Worm (Caenorhabditis elegans) whole organism, midembryonic: Measurements from ENCODE around the gene F31E3.6.

Source experiments
- T22C8.4 ChIP-seq: fragments of 200-800 bp; sonication (Bioruptor generic); IDR thresholded peaks from 2 replicates; pipeline ENCODE4 v1.3.6; 2022; ENCODE audit warnings: missing genetic modification characterization, missing compliant biosample characterization
- cog-1 ChIP-seq: sonication (generic microtip); optimal IDR thresholded peaks from 2 replicates; lab custom pipeline; 2016; ENCODE audit warnings: missing genetic modification characterization, missing compliant biosample characterization
- flt-1 ChIP-seq: fragments of 200-800 bp; sonication (Bioruptor generic); IDR thresholded peaks from 2 replicates; pipeline ENCODE4 v1.3.6; 2022; ENCODE audit warnings: missing genetic modification characterization, missing compliant biosample characterization
- klf-2 ChIP-seq: fragments of 200-800 bp; sonication (Bioruptor generic); conservative IDR thresholded peaks from 2 replicates; pipeline ENCODE4 v1.3.6; 2022; ENCODE audit warnings: missing genetic modification reagents, missing genetic modification characterization, missing compliant biosample characterization
- med-1 ChIP-seq: sonication (generic microtip); optimal IDR thresholded peaks from 2 replicates; lab custom pipeline; 2017; ENCODE audit warnings: missing genetic modification characterization, mild to moderate bottlenecking, missing compliant biosample characterization, antibody characterized with exemption, missing genetic modification reagents; ENCODE audit not compliant: insufficient read depth
- ref-1 ChIP-seq: fragments of 200-800 bp; sonication (Bioruptor generic); conservative IDR thresholded peaks from 2 replicates; pipeline ENCODE4 v1.3.6; 2022; ENCODE audit warnings: missing genetic modification reagents, missing genetic modification characterization, missing compliant biosample characterization
- tab-1 ChIP-seq: fragments of 200-800 bp; sonication (Bioruptor generic); IDR thresholded peaks from 2 replicates; pipeline ENCODE4 v1.3.6; 2022; ENCODE audit warnings: missing genetic modification characterization, missing compliant biosample characterization
- ztf-23 ChIP-seq: fragments of 200-800 bp; sonication (Bioruptor generic); IDR thresholded peaks from 2 replicates; pipeline ENCODE4 v1.3.6; 2022; ENCODE audit warnings: missing genetic modification reagents, missing genetic modification characterization, missing compliant biosample characterization
- ztf-29 ChIP-seq: fragments of 200-800 bp; sonication (Bioruptor generic); IDR thresholded peaks from 2 replicates; pipeline ENCODE4 v1.3.6; 2022; ENCODE audit warnings: missing genetic modification reagents, missing genetic modification characterization, missing compliant biosample characterization

F31E3.6 gene

DNA sequence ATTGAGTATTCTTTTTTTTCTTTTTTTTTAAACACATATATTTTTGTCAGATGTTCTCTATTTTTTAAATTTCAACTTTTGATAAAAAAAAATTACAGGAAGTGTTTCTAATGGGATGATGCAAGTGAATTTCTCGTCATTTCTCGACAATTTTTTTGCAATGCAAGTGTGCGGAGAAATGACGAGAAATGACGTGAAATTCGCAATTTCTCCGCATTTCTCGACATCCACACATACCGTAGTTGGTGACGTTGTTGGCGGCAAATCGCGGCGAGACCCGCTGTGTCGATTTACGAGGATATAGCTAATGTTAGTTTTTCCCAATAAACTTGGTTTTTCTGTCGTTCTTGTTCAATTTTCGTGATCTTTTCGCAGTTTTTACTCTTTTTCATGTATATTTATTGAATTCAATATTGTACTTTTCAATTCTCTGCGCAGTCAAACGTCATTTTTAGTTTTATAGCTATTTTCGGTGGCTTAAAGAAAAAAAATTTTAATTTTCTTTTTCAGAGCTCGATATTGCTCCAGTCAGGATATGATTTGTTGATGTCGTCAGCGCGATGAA, at the start of gene F31E3.6:
TSS of gene F31E3.6 (plus strand) at position 93 of the 565 bp plus-strand sequence.
- peak; percentile 30; the same call in 1 of the 2 replicates for TF ChIP-seq flt-1 (GFP tag; lab: Robert Waterston, UW)

DNA sequence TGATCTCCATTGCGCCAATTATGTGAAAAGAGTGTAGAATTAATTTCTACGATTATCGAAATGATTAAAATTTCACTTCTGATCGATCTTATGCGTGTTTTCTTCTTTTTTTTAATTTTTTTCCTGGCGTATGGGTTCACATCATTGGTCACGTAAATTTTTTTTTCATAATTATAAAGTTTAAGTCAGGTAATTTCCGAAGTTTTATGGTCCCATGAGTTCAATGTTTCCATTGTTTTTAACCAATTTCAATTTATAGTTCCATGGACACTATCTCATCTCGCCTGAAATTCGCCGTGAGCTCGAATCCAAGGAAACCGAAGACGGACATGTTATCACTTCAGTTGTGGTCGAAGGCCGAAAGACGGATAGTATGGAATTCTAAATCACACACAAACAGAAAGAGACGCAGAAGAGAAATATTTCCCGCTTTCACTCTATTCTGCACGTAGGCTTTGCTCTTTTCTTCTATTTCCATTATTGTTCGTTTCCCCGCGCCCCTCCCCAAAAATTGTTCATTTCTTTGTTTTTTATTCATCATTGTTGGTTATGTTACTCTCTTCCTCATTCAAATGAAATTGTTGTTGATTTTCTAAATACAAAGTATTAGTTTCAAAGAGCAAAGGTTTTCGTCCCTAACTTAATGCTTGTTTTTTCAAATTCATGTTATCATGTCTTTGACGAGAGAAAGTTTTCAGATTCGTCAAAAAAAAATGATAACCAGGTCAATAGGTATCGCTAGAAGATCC, 46.4 kb upstream of the F31E3.6 start, which contains the start of the genes F57B9.8 and coq-2:
TSS of gene F57B9.8 (minus strand) at position 51 of the 749 bp plus-strand sequence.
TSS of gene coq-2 (plus strand) at position 699 of the 749 bp plus-strand sequence.
- TF ChIP-seq cog-1 (tag; lab: Kevin White, UChicago) (no peak), tab-1 (GFP tag; lab: Robert Waterston, UW) (no peak), ztf-23 (GFP tag; lab: Robert Waterston, UW) (no peak), med-1 (GFP tag; lab: Kevin White, UChicago) (no peak), flt-1 (GFP tag; lab: Robert Waterston, UW) (no peak), ref-1 (GFP tag; lab: Robert Waterston, UW) (no peak), klf-2 (GFP tag; lab: Robert Waterston, UW) (no peak), T22C8.4 (GFP tag; lab: Robert Waterston, UW) (no peak), ztf-29 (GFP tag; lab: Robert Waterston, UW) (no peak)

ce11 chrIII:6939523-6939922, 42.4 kb upstream of the F31E3.6 start, which contains the start of gene F57B9.3:
Gene F57B9.3, plus strand, starts transcription at chrIII:6939823.
- no peak for TF ChIP-seq ztf-29 (GFP tag; lab: Robert Waterston, UW)
- no peak for TF ChIP-seq ref-1 (GFP tag; lab: Robert Waterston, UW)
- no peak for TF ChIP-seq T22C8.4 (GFP tag; lab: Robert Waterston, UW)
- no peak for TF ChIP-seq med-1 (GFP tag; lab: Kevin White, UChicago)
- no peak for TF ChIP-seq tab-1 (GFP tag; lab: Robert Waterston, UW)
- no peak for TF ChIP-seq ztf-23 (GFP tag; lab: Robert Waterston, UW)
- TF ChIP-seq klf-2 (GFP tag; lab: Robert Waterston, UW): no peak
- TF ChIP-seq flt-1 (GFP tag; lab: Robert Waterston, UW): no peak
- TF ChIP-seq cog-1 (tag; lab: Kevin White, UChicago): no peak

DNA sequence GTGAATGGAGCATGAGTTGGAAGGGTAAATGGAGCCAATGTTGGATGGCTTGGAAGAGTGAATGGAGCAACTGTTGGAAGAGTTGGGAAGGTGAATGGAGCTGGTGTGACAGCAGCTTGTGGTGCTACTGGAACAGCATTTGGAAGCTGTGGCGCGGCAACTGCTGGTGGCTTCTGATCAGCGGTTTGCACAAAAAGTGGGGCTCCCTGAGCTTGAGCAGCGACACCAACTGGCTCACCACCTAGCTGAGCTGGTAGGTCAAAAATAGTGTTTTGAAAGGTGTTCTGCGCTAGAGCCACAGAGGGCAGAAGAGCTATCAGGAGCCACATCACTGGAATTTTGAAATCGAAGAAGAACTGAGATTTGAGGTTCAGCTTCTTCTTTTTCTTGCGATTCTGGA, 36.6 kb upstream of the F31E3.6 start:
- no peak for TF ChIP-seq ztf-23 (GFP tag; lab: Robert Waterston, UW)
- TF ChIP-seq flt-1 (GFP tag; lab: Robert Waterston, UW): no peak
- TF ChIP-seq ref-1 (GFP tag; lab: Robert Waterston, UW): no peak
- no peak for TF ChIP-seq klf-2 (GFP tag; lab: Robert Waterston, UW)
- TF ChIP-seq tab-1 (GFP tag; lab: Robert Waterston, UW): 0 out of 2 replicates have a peak, but pooled peaks have one; percentile 46
- TF ChIP-seq T22C8.4 (GFP tag; lab: Robert Waterston, UW): no peak

ce11 chrIII:6945747-6946146, 36.1 kb upstream of the F31E3.6 start, which contains the start of gene abu-13:
Gene abu-13, minus strand, starts transcription at chrIII:6945898.
- TF ChIP-seq ztf-29 (GFP tag; lab: Robert Waterston, UW) (no peak), klf-2 (GFP tag; lab: Robert Waterston, UW) (no peak), cog-1 (tag; lab: Kevin White, UChicago) (no peak), med-1 (GFP tag; lab: Kevin White, UChicago) (no peak), ref-1 (GFP tag; lab: Robert Waterston, UW) (no peak), ztf-23 (GFP tag; lab: Robert Waterston, UW) (no peak), T22C8.4 (GFP tag; lab: Robert Waterston, UW) (no peak), flt-1 (GFP tag; lab: Robert Waterston, UW) (no peak), tab-1 (GFP tag; lab: Robert Waterston, UW) (no peak)

DNA sequence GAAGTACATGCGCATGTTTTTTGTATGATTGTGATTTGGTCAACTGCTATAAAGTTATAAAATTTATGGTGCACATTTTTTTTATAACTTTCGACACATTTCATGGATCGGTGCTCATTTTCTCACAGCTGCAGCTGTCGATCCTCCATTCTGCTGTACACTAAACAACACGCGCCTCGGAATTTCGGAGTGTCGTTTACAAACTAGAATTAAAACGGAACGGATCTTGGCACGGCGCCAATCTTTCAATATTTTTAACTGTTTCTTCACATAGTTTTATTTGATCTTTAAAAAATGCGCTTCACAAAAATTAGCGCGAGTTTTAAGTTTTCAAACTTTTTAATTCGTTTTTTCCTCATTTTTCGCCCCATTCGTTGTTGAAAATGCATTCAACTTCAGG, 35.5 kb upstream of the F31E3.6 start, which contains the start of gene let-711:
TSS of gene let-711 (plus strand) at position 337 of the 400 bp plus-strand sequence.
- TF ChIP-seq klf-2 (GFP tag; lab: Robert Waterston, UW): no peak
- TF ChIP-seq ztf-23 (GFP tag; lab: Robert Waterston, UW): no peak
- TF ChIP-seq flt-1 (GFP tag; lab: Robert Waterston, UW): no peak
- no peak for TF ChIP-seq ztf-29 (GFP tag; lab: Robert Waterston, UW)

DNA sequence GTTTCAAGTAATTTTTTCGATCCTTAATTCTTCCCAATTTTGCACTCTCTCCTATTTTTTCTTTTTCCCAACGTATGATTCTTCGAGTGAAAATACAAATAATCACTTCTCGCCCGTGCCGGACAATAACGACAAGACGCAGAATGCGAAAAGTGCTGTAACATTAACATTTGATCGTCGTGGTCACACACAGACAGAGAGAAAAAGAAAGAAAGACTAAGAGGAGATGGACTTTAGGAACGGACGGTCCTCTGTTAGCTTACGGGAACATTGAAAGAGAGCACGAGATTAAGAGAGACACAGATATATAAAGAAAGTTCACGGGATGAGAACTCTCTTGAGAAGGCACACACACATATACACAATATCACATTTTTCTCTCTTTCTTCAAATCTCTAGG, 34.0 kb upstream of the F31E3.6 start:
- TF ChIP-seq T22C8.4 (GFP tag; lab: Robert Waterston, UW) (no peak), tab-1 (GFP tag; lab: Robert Waterston, UW) (no peak), ztf-29 (GFP tag; lab: Robert Waterston, UW) (no peak), med-1 (GFP tag; lab: Kevin White, UChicago) (no peak), flt-1 (GFP tag; lab: Robert Waterston, UW) (no peak), ztf-23 (GFP tag; lab: Robert Waterston, UW) (no peak), cog-1 (tag; lab: Kevin White, UChicago) (peak; percentile 44)

DNA sequence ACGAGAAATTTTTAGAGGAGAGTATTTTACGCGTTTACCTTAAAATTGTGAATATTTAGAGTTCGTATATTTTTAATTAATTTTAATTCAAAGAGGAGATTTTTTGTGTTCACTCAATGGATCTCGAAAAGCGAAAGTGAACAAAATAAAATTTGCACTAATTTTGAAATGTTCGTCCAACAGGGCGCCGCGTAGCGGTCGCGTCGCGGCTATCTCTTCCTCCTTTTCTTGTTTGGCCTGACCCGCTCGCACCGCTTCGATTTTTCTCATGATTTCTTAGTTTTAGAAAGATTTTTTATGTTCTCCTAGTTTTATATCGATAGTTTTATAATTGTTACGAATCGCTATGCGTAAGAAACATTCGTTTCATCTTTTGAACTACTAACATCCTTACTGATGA, 30.4 kb upstream of the F31E3.6 start:
- TF ChIP-seq tab-1 (GFP tag; lab: Robert Waterston, UW) (no peak), ref-1 (GFP tag; lab: Robert Waterston, UW) (no peak), flt-1 (GFP tag; lab: Robert Waterston, UW) (no peak), klf-2 (GFP tag; lab: Robert Waterston, UW) (no peak), cog-1 (tag; lab: Kevin White, UChicago) (no peak), ztf-23 (GFP tag; lab: Robert Waterston, UW) (no peak), ztf-29 (GFP tag; lab: Robert Waterston, UW) (no peak), med-1 (GFP tag; lab: Kevin White, UChicago) (no peak), T22C8.4 (GFP tag; lab: Robert Waterston, UW) (no peak)

DNA sequence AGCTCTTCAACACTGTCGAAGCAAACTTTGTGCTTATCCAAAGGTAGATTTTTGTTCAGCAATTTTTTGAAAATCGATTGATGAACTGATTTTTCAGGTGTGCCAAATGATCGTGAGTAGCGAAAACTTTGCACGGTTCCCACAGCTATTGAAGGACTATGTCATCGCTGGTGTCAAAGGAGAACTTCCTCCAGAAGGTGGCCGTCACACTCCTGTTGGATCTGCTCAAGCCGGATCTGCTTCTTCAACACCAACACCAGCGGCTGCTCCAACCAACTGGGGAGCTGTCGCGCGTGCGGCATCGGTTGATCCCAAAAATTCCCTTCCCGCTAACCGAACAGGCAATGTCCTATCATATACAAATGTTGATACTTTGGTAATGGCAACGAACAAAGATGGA, 28.5 kb upstream of the F31E3.6 start:
- TF ChIP-seq flt-1 (GFP tag; lab: Robert Waterston, UW): no peak
- no peak for TF ChIP-seq tab-1 (GFP tag; lab: Robert Waterston, UW)
- no peak for TF ChIP-seq ztf-23 (GFP tag; lab: Robert Waterston, UW)
- no peak for TF ChIP-seq ref-1 (GFP tag; lab: Robert Waterston, UW)
- TF ChIP-seq klf-2 (GFP tag; lab: Robert Waterston, UW): no peak
- TF ChIP-seq T22C8.4 (GFP tag; lab: Robert Waterston, UW): no peak
- no peak for TF ChIP-seq cog-1 (tag; lab: Kevin White, UChicago)
- no peak for TF ChIP-seq med-1 (GFP tag; lab: Kevin White, UChicago)
- no peak for TF ChIP-seq ztf-29 (GFP tag; lab: Robert Waterston, UW)
